Worm (Caenorhabditis elegans): ENCODE measurements around the gene C47E8.4.

C47E8.4 gene

ce11 chrV:14682870-14683269 lies 2.4 kb downstream of the C47E8.4 start:
- TF ChIP-seq lin-39 (tag; optimal IDR thresholded peaks at IDR 0.05) (no peak), C34F6.9 (tag; optimal IDR thresholded peaks at IDR 0.05) (peak; percentile 14)

ce11 chrV:14680014-14680413 lies 5.3 kb downstream of the C47E8.4 start, which contains the start of gene C47E8.3:
C47E8.3 (plus strand) TSS chrV:14680314.
- no peak for TF ChIP-seq ceh-82 (tag; optimal IDR thresholded peaks at IDR 0.05)

- no peak for TF ChIP-seq blmp-1 (tag; optimal IDR thresholded peaks at IDR 0.05; ENCODE audit: insufficient read depth)
- TF ChIP-seq egl-27 (tag; optimal IDR thresholded peaks at IDR 0.05) = no peak
- no peak for TF ChIP-seq unc-62 (GFP tag; optimal IDR thresholded peaks at IDR 0.05)
- TF ChIP-seq lin-13 (GFP tag; optimal IDR thresholded peaks at IDR 0.05) = no peak
- TF ChIP-seq lin-39 (tag; optimal IDR thresholded peaks at IDR 0.05) = no peak
- TF ChIP-seq R02D3.7 (tag; optimal IDR thresholded peaks at IDR 0.05) = no peak
- TF ChIP-seq sma-3 (GFP tag; optimal IDR thresholded peaks at IDR 0.05) = no peak
- TF ChIP-seq nhr-23 (tag; optimal IDR thresholded peaks at IDR 0.05) = no peak
- TF ChIP-seq nhr-6 (tag; optimal IDR thresholded peaks at IDR 0.05) = no peak
- TF ChIP-seq snpc-4 (tag; optimal IDR thresholded peaks at IDR 0.05) = no peak
- TF ChIP-seq ztf-11 (tag; optimal IDR thresholded peaks at IDR 0.05) = no peak
- no peak for TF ChIP-seq ZK546.5 (tag; optimal IDR thresholded peaks at IDR 0.05)
- TF ChIP-seq F13H6.1 (tag; optimal IDR thresholded peaks at IDR 0.05) = no peak
- no peak for TF ChIP-seq lin-11 (tag; optimal IDR thresholded peaks at IDR 0.05)
- TF ChIP-seq crh-2 (tag; optimal IDR thresholded peaks at IDR 0.05) = no peak
- TF ChIP-seq nhr-10 (tag; optimal IDR thresholded peaks at IDR 0.05) = no peak
Observed at ce11 chrV:14678298-14678697, 7.0 kb downstream of the C47E8.4 start.

ce11 chrV:14665728-14666127 lies 19.6 kb downstream of the C47E8.4 start, which contains the start of gene C47E8.1:
C47E8.1 (plus strand) TSS chrV:14666028.
- TF ChIP-seq sma-3 (GFP tag; optimal IDR thresholded peaks at IDR 0.05) (no peak), nhr-21 (tag; optimal IDR thresholded peaks at IDR 0.05) (no peak)

- no peak for TF ChIP-seq peb-1 (tag; optimal IDR thresholded peaks at IDR 0.05)
- TF ChIP-seq nhr-6 (tag; optimal IDR thresholded peaks at IDR 0.05) = no peak
- no peak for TF ChIP-seq sem-4 (tag; optimal IDR thresholded peaks at IDR 0.05)
- no peak for TF ChIP-seq nhr-12 (tag; optimal IDR thresholded peaks at IDR 0.05)
- no peak for TF ChIP-seq zag-1 (tag; optimal IDR thresholded peaks at IDR 0.05)
- no peak for TF ChIP-seq ZK546.5 (tag; optimal IDR thresholded peaks at IDR 0.05)
- TF ChIP-seq nhr-77 (tag; optimal IDR thresholded peaks at IDR 0.05) = no peak
- TF ChIP-seq R02D3.7 (tag; optimal IDR thresholded peaks at IDR 0.05) = no peak
- no peak for TF ChIP-seq snpc-4 (tag; optimal IDR thresholded peaks at IDR 0.05)
- TF ChIP-seq lin-11 (tag; optimal IDR thresholded peaks at IDR 0.05) = no peak
Observed at ce11 chrV:14663006-14663405, 22.3 kb downstream of the C47E8.4 start, which contains the start of gene C47E8.9. C47E8.9 (plus strand) TSS chrV:14663306.

- TF ChIP-seq nhr-129 (tag; optimal IDR thresholded peaks at IDR 0.05) (peak; percentile 57), nhr-25 (tag; optimal IDR thresholded peaks at IDR 0.05) (peak; percentile 93), nhr-23 (tag; optimal IDR thresholded peaks at IDR 0.05) (no peak), nhr-10 (tag; optimal IDR thresholded peaks at IDR 0.05) (no peak), fos-1 (tag; optimal IDR thresholded peaks at IDR 0.05) (peak; percentile 11), nhr-12 (tag; optimal IDR thresholded peaks at IDR 0.05) (no peak), mdl-1 (tag; optimal IDR thresholded peaks at IDR 0.05) (peak; percentile 65 to 68), blmp-1 (tag; optimal IDR thresholded peaks at IDR 0.05; ENCODE audit: insufficient read depth) (peak; percentile 92), sma-3 (GFP tag; optimal IDR thresholded peaks at IDR 0.05) (peak; percentile 85), sma-9 (GFP tag; optimal IDR thresholded peaks at IDR 0.05) (peak; percentile 92), sma-9 (tag; optimal IDR thresholded peaks at IDR 0.05) (no peak), dmd-4 (tag; optimal IDR thresholded peaks at IDR 0.05) (no peak), egl-27 (tag; optimal IDR thresholded peaks at IDR 0.05) (peak; percentile 29), nhr-21 (tag; optimal IDR thresholded peaks at IDR 0.05) (peak; percentile 95), gmeb-1 (tag; optimal IDR thresholded peaks at IDR 0.05) (peak; percentile 53), mab-5 (tag; optimal IDR thresholded peaks at IDR 0.05) (peak; percentile 82), F13H6.1 (tag; optimal IDR thresholded peaks at IDR 0.05) (peak; percentile 11)
Observed at ce11 chrV:14660608-14661355, 24.5 kb downstream of the C47E8.4 start, which contains the start of gene srh-17. srh-17 (plus strand) TSS chrV:14661305.

All from whole organism, L2 larva.